Worm (Caenorhabditis elegans) whole organism, late embryonic: Measurements from ENCODE around the gene F57B9.1.
A peak's percentile ranks its signal among the peaks of the same experiment; 100 is the strongest.

Experiments
- Y22D7AL.16 ChIP-seq: sonication (generic microtip); optimal IDR thresholded peaks from 2 replicates; lab custom pipeline; 2016; ENCODE audit warnings: missing genetic modification characterization, missing compliant biosample characterization
- ama-1 ChIP-seq: fragments of 150-350 bp; optimal IDR thresholded peaks from 2 replicates; lab custom pipeline; 2014
- elt-2 ChIP-seq: sonication (generic microtip); optimal IDR thresholded peaks from 2 replicates; lab custom pipeline; 2016; ENCODE audit warnings: missing genetic modification reagents, missing genetic modification characterization, missing compliant biosample characterization
- hlh-13 ChIP-seq: fragments of 200-800 bp; sonication (Bioruptor generic); optimal IDR thresholded peaks from 2 replicates; lab custom pipeline; 2018; ENCODE audit warnings: mild to moderate bottlenecking, missing genetic modification characterization, missing compliant biosample characterization
- hlh-8 ChIP-seq: sonication (generic microtip); optimal IDR thresholded peaks from 2 replicates; lab custom pipeline; 2016; ENCODE audit warnings: missing genotype, missing genetic modification characterization, missing compliant biosample characterization
- nhr-11 ChIP-seq: fragments of 150-350 bp; optimal IDR thresholded peaks from 2 replicates; lab custom pipeline; 2014; ENCODE audit warnings: missing biosample characterization, missing genetic modification characterization
- pha-4 ChIP-seq: fragments of 150-350 bp; optimal IDR thresholded peaks from 2 replicates; lab custom pipeline; 2018; ENCODE audit warnings: missing biosample characterization, missing genetic modification reagents, missing genetic modification characterization
- pqm-1 ChIP-seq: sonication (generic microtip); optimal IDR thresholded peaks from 2 replicates; lab custom pipeline; 2016; ENCODE audit warnings: missing genetic modification characterization, missing compliant biosample characterization
- tbx-2 ChIP-seq: sonication (generic microtip); optimal IDR thresholded peaks from 2 replicates; lab custom pipeline; 2016; ENCODE audit warnings: missing genetic modification characterization, missing compliant biosample characterization
- unc-55 ChIP-seq: sonication (generic microtip); optimal IDR thresholded peaks from 2 replicates; lab custom pipeline; 2017; ENCODE audit warnings: missing biosample characterization, missing genetic modification reagents, missing genetic modification characterization

ce11 chrIII:6928725-6929124 lies 33.2 kb upstream of the F57B9.1 start, which contains the start of gene flap-1:
- TF ChIP-seq hlh-13 (GFP tag; lab: Kevin White, UChicago) (no peak), hlh-8 (tag; lab: Kevin White, UChicago) (no peak), elt-2 (tag; lab: Kevin White, UChicago) (no peak), ama-1 (lab: Kevin White, UChicago) (no peak), tbx-2 (tag; lab: Kevin White, UChicago) (no peak), pqm-1 (no peak), nhr-11 (tag; lab: Kevin White, UChicago) (no peak), pha-4 (tag; lab: Kevin White, UChicago) (no peak), Y22D7AL.16 (tag; lab: Kevin White, UChicago) (no peak), unc-55 (peak; percentile 42)
